Worm (Caenorhabditis elegans) whole organism, early embryonic: ENCODE results near the gene abts-3.

Experiments
- B0310.2 ChIP-seq: sonication (generic microtip); optimal IDR thresholded peaks from 2 replicates; lab custom pipeline; 2016; ENCODE audit warnings: mild to moderate bottlenecking, missing genetic modification characterization, missing compliant biosample characterization
- F13C5.2 ChIP-seq: sonication (generic microtip); optimal IDR thresholded peaks from 2 replicates; lab custom pipeline; 2017; ENCODE audit warnings: mild to moderate bottlenecking, missing genetic modification characterization, inconsistent platforms, missing compliant biosample characterization
- aly-1 ChIP-seq: sonication (generic microtip); optimal IDR thresholded peaks from 2 replicates; lab custom pipeline; 2016; ENCODE audit warnings: missing genetic modification characterization, missing compliant biosample characterization
- ama-1 ChIP-seq: fragments of 150-350 bp; optimal IDR thresholded peaks from 2 replicates; lab custom pipeline; 2014
- ceh-13 ChIP-seq: fragments of 200-800 bp; sonication (Bioruptor generic); optimal IDR thresholded peaks from 2 replicates; lab custom pipeline; 2018; ENCODE audit warnings: mild to moderate bottlenecking, missing genetic modification characterization, missing compliant biosample characterization
- ceh-36 ChIP-seq: sonication (generic microtip); optimal IDR thresholded peaks from 2 replicates; lab custom pipeline; 2016; ENCODE audit warnings: missing genetic modification characterization, inconsistent platforms, missing compliant biosample characterization
- ets-7 ChIP-seq: sonication (generic microtip); optimal IDR thresholded peaks from 2 replicates; lab custom pipeline; 2016; ENCODE audit warnings: missing genotype, missing genetic modification characterization, missing compliant biosample characterization
- flt-1 ChIP-seq: fragments of 200-800 bp; sonication (Bioruptor generic); IDR thresholded peaks from 2 replicates; pipeline ENCODE4 v1.3.6; 2022; ENCODE audit warnings: missing genetic modification characterization, missing compliant biosample characterization
- hmbx-1 ChIP-seq: sonication (generic microtip); optimal IDR thresholded peaks from 2 replicates; lab custom pipeline; 2016; ENCODE audit warnings: mild to moderate bottlenecking, missing genetic modification characterization, missing compliant biosample characterization
- hmg-4 ChIP-seq: fragments of 200-800 bp; sonication (Bioruptor generic); optimal IDR thresholded peaks from 2 replicates; lab custom pipeline; 2018; ENCODE audit warnings: mild to moderate bottlenecking, missing genetic modification characterization, missing compliant biosample characterization
- hnd-1 ChIP-seq: sonication (generic microtip); optimal IDR thresholded peaks from 2 replicates; lab custom pipeline; 2016; ENCODE audit warnings: missing genetic modification characterization, missing compliant biosample characterization
- pes-1 ChIP-seq: fragments of 200-800 bp; sonication (Bioruptor generic); IDR thresholded peaks from 2 replicates; pipeline ENCODE4 v1.3.6; 2022; ENCODE audit warnings: missing genetic modification reagents, missing genetic modification characterization, missing compliant biosample characterization
- scrt-1 ChIP-seq: fragments of 200-800 bp; sonication (Bioruptor generic); IDR thresholded peaks from 2 replicates; pipeline ENCODE4 v1.3.6; 2022; ENCODE audit warnings: missing genetic modification characterization, missing compliant biosample characterization
- sea-1 ChIP-seq: fragments of 200-800 bp; sonication (Bioruptor generic); conservative IDR thresholded peaks from 2 replicates; pipeline ENCODE4 v1.3.6; 2022; ENCODE audit warnings: missing genetic modification characterization, missing compliant biosample characterization
- tbx-11 ChIP-seq: fragments of 200-800 bp; sonication (Bioruptor generic); IDR thresholded peaks from 2 replicates; pipeline ENCODE4 v1.3.6; 2022; ENCODE audit warnings: missing genetic modification characterization, missing compliant biosample characterization
- tbx-37 ChIP-seq: fragments of 200-800 bp; sonication (Bioruptor generic); conservative IDR thresholded peaks from 2 replicates; pipeline ENCODE4 v1.3.6; 2022; ENCODE audit warnings: missing genetic modification reagents, missing genetic modification characterization, missing compliant biosample characterization
- tra-4 ChIP-seq: sonication (generic microtip); optimal IDR thresholded peaks from 2 replicates; lab custom pipeline; 2017; ENCODE audit warnings: missing genetic modification characterization, missing compliant biosample characterization

abts-3 gene

DNA sequence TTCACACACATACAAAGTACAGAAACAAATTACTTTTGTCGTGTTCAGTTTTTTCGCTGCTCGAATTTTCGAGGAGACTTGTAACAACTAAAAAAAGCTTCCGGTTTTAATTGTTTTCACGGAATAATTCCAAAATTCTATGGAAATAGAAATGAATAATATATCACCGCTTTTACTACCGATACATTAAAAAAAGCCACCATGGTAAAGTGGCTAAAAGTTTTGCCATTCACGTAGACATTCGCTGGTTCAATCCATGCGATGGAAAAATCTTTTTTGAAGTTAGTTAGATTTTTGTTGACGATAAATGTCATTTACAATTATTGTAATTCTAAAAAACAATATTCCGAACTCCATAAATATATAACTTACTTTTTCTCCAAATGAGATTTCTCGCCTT lies 36.0 kb downstream of the abts-3 start:
- TF ChIP-seq ets-7 (no peak), flt-1 (GFP tag; lab: Robert Waterston, UW) (no peak), tbx-11 (no peak), hmg-4 (GFP tag; lab: Kevin White, UChicago) (no peak), hmbx-1 (no peak), B0310.2 (no peak), F13C5.2 (tag; lab: Kevin White, UChicago) (no peak), sea-1 (GFP tag; lab: Robert Waterston, UW) (no peak), tra-4 (tag; lab: Kevin White, UChicago) (no peak), tbx-37 (GFP tag; lab: Robert Waterston, UW) (no peak), scrt-1 (GFP tag; lab: Robert Waterston, UW) (no peak), aly-1 (tag; lab: Kevin White, UChicago) (no peak), ceh-36 (tag; lab: Kevin White, UChicago) (no peak), hnd-1 (tag; lab: Kevin White, UChicago) (no peak), ceh-13 (GFP tag; lab: Kevin White, UChicago) (no peak), ama-1 (no peak), pes-1 (no peak)

DNA sequence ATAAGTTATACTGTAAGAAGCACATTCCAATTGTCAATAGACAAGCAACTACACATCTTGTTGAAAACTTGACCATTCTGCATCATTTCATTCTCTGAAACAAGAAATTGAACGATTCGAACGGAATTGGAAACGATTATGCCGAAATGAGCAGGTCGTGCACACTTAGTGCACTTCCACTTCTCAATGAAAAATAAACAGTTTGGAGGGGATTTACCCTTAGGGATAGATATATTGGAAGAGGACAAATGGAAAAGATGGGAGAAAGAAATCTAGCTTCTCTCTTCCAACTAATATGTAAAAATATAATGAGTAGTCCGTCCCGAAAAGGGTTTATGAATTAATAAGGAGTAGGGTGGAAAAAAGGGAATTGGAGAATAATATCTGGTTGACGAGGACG lies 36.5 kb downstream of the abts-3 start, which contains the start of gene hst-3.1:
hst-3.1 (minus strand) TSS at position 101 of the 400 bp plus-strand sequence.
- no peak for TF ChIP-seq ceh-13 (GFP tag; lab: Kevin White, UChicago)
- no peak for TF ChIP-seq F13C5.2 (tag; lab: Kevin White, UChicago)
- no peak for TF ChIP-seq ets-7
- no peak for TF ChIP-seq hnd-1 (tag; lab: Kevin White, UChicago)
- TF ChIP-seq flt-1 (GFP tag; lab: Robert Waterston, UW): no peak
- no peak for TF ChIP-seq tbx-11
- TF ChIP-seq scrt-1 (GFP tag; lab: Robert Waterston, UW): no peak
- TF ChIP-seq B0310.2: no peak
- TF ChIP-seq ceh-36 (tag; lab: Kevin White, UChicago): no peak
- TF ChIP-seq aly-1 (tag; lab: Kevin White, UChicago): no peak
- TF ChIP-seq tra-4 (tag; lab: Kevin White, UChicago): no peak

DNA sequence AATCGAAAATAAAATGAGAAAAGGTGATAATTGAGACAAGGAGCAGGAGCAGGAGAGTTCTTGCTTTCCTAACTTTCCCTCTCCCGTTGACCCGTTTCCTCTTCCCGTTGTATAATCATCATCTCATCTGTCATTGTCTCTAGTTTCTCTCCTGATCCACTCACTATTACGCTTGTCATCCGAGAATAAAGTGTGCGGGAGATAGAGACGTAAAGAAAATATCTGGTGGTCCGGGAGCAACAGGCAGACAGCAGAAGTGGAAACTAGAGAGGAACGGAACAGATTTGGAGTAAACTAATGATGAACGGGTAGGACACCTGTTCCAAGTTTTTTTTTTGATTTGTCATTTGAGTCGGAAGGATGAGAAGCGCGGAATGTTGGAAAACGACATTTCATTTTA lies 37.5 kb downstream of the abts-3 start:
- TF ChIP-seq tra-4 (tag; lab: Kevin White, UChicago): no peak
- no peak for TF ChIP-seq aly-1 (tag; lab: Kevin White, UChicago)
- no peak for TF ChIP-seq ama-1
- no peak for TF ChIP-seq scrt-1 (GFP tag; lab: Robert Waterston, UW)
- no peak for TF ChIP-seq tbx-11
- TF ChIP-seq tbx-37 (GFP tag; lab: Robert Waterston, UW): no peak
- no peak for TF ChIP-seq hmg-4 (GFP tag; lab: Kevin White, UChicago)
- TF ChIP-seq F13C5.2 (tag; lab: Kevin White, UChicago): no peak
- TF ChIP-seq ceh-36 (tag; lab: Kevin White, UChicago): no peak
- no peak for TF ChIP-seq hnd-1 (tag; lab: Kevin White, UChicago)
- TF ChIP-seq ceh-13 (GFP tag; lab: Kevin White, UChicago): no peak
- TF ChIP-seq sea-1 (GFP tag; lab: Robert Waterston, UW): no peak
- no peak for TF ChIP-seq hmbx-1
- TF ChIP-seq B0310.2: no peak
- TF ChIP-seq pes-1: no peak
- no peak for TF ChIP-seq flt-1 (GFP tag; lab: Robert Waterston, UW)
- TF ChIP-seq ets-7: no peak

DNA sequence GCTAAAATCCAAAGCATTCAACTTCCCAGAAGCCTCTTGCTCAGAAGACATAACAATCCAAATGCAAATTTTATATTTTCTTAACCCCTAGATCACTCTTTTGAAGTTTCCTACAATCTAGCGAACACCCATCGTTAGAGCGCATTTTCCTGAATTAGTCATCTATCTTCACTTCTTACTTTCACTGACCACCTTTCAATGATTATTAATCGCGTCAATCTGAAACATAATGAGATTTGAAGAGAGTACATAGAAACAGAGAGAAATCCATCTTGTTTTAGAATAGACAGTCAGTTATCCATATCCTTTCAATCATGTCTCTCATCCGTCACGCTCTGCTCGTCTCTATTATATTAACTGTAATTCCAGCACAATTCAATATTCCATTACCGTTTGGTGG lies 38.5 kb downstream of the abts-3 start, which contains the start of gene F40H3.3:
F40H3.3 (plus strand) TSS at position 280 of the 400 bp plus-strand sequence.
- TF ChIP-seq ets-7: no peak
- no peak for TF ChIP-seq tra-4 (tag; lab: Kevin White, UChicago)
- TF ChIP-seq ceh-13 (GFP tag; lab: Kevin White, UChicago): no peak
- TF ChIP-seq ama-1: no peak
- TF ChIP-seq hmg-4 (GFP tag; lab: Kevin White, UChicago): no peak
- no peak for TF ChIP-seq tbx-11
- no peak for TF ChIP-seq ceh-36 (tag; lab: Kevin White, UChicago)
- no peak for TF ChIP-seq hnd-1 (tag; lab: Kevin White, UChicago)
- TF ChIP-seq B0310.2: no peak
- TF ChIP-seq sea-1 (GFP tag; lab: Robert Waterston, UW): no peak
- no peak for TF ChIP-seq hmbx-1
- no peak for TF ChIP-seq scrt-1 (GFP tag; lab: Robert Waterston, UW)
- no peak for TF ChIP-seq aly-1 (tag; lab: Kevin White, UChicago)
- TF ChIP-seq F13C5.2 (tag; lab: Kevin White, UChicago): no peak
- TF ChIP-seq flt-1 (GFP tag; lab: Robert Waterston, UW): no peak
- no peak for TF ChIP-seq pes-1
- TF ChIP-seq tbx-37 (GFP tag; lab: Robert Waterston, UW): no peak

DNA sequence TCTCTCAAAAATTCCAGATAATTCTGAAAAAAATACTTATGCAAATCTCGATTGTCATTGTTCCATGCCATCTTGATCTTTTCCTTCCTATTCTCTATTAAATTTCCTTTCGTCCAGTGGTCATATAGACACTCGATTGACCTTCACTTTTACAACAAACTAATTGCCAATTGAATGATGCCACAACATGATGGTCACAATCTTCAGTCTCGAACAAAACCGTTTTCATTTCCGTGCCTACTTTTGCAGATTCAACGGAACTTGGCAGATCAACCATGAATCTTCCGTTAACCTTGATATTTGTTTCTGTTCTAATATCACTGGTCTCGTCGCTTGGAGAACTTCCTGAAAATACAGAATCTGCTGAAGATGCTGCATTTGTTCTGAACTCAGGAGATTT lies 40.7 kb downstream of the abts-3 start, which contains the start of gene F40H3.2:
F40H3.2 (plus strand) TSS at position 250 of the 400 bp plus-strand sequence.
- no peak for TF ChIP-seq hmbx-1
- no peak for TF ChIP-seq B0310.2
- TF ChIP-seq ceh-13 (GFP tag; lab: Kevin White, UChicago): no peak
- no peak for TF ChIP-seq hnd-1 (tag; lab: Kevin White, UChicago)
- TF ChIP-seq scrt-1 (GFP tag; lab: Robert Waterston, UW): no peak
- no peak for TF ChIP-seq tbx-37 (GFP tag; lab: Robert Waterston, UW)
- no peak for TF ChIP-seq ama-1
- no peak for TF ChIP-seq tra-4 (tag; lab: Kevin White, UChicago)
- TF ChIP-seq ceh-36 (tag; lab: Kevin White, UChicago): no peak
- TF ChIP-seq aly-1 (tag; lab: Kevin White, UChicago): no peak

DNA sequence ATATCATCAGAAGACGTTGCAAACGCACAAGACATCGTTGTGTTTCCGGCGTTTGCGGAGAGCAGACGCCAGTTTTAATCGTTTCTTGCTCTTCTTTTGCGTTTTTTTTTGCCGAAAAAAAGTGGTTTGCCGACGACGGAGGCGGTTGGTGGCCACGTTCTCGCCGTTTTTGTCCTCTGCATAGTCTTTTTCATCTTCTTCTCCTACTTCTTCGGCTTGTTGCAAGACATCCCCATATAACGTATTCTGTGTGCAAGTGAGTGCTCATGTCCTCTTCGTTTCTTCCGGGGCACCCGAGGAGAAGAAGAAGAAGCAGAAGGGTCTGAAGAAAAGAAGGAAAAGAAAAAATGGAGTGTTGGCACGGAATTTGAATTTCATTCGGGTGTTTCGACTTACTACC lies 42.3 kb downstream of the abts-3 start:
- no peak for TF ChIP-seq hnd-1 (tag; lab: Kevin White, UChicago)
- no peak for TF ChIP-seq ceh-36 (tag; lab: Kevin White, UChicago)
- no peak for TF ChIP-seq hmbx-1
- no peak for TF ChIP-seq aly-1 (tag; lab: Kevin White, UChicago)
- TF ChIP-seq pes-1: no peak
- TF ChIP-seq tbx-37 (GFP tag; lab: Robert Waterston, UW): no peak
- TF ChIP-seq ets-7: no peak
- TF ChIP-seq sea-1 (GFP tag; lab: Robert Waterston, UW): no peak
- TF ChIP-seq hmg-4 (GFP tag; lab: Kevin White, UChicago): no peak
- TF ChIP-seq scrt-1 (GFP tag; lab: Robert Waterston, UW): no peak
- no peak for TF ChIP-seq tra-4 (tag; lab: Kevin White, UChicago)
- TF ChIP-seq flt-1 (GFP tag; lab: Robert Waterston, UW): no peak
- TF ChIP-seq tbx-11: no peak
- no peak for TF ChIP-seq ceh-13 (GFP tag; lab: Kevin White, UChicago)
- TF ChIP-seq B0310.2: no peak
- no peak for TF ChIP-seq F13C5.2 (tag; lab: Kevin White, UChicago)
- no peak for TF ChIP-seq ama-1
